Worm (Caenorhabditis elegans): ENCODE data around the gene Y17G7B.20.

DNA sequence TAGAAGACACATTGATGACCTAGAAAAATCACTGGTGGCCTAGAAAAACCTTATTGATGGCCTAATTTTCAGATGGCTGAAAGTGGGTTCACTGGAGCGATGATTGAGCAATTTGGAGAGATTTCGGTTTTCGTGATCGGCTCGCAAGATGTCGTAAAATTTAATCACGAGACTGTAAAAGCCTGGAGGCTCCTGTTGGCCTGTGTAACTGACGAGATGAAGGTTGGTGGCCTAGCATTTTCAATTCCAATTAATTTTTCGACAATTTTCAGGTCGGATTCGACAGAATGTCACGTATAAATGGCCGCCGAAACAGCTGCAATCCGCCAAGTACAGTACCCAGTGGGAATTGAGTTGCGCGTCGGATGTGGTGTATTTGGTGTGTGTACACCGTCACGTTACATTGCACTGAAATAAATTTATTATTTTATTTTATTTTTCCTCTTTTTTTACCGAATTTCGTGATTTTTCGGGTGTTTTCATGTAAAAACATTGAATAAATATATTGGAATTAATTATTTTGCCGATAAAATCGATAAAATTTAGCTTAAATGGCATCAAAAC is 43.8 kb upstream of the Y17G7B.20 start, which contains the start of gene Y17G7B.12:
- TF ChIP-seq ama-1 (optimal IDR thresholded peaks at IDR 0.05) (no peak), ama-1 (GFP tag; optimal IDR thresholded peaks at IDR 0.05) (no peak), bed-2 (GFP tag; IDR thresholded peaks at IDR 0.05) (no peak)
